Fruit fly (Drosophila melanogaster): ENCODE data around the gene CG34056.

CG34056 gene

dm6 chr3L:881496-882235 lies 14.1 kb upstream of the CG34056 start, which contains the start of gene CG13907:
CG13907 (minus strand) TSS chr3L:882013.
- TF ChIP-seq CG8301 (tag; optimal IDR thresholded peaks at IDR 0.05) (no peak), Ets98B (GFP tag; IDR thresholded peaks at IDR 0.05) (no peak; the same call in 1 of the 2 replicates), Snoo (tag; optimal IDR thresholded peaks at IDR 0.05) (no peak), fd96Ca (GFP tag; IDR thresholded peaks at IDR 0.05) (no peak), gl (tag; optimal IDR thresholded peaks at IDR 0.05) (no peak), CG17806 (tag; optimal IDR thresholded peaks at IDR 0.05) (no peak), EcR (GFP tag; optimal IDR thresholded peaks at IDR 0.05) (peak; percentile 12), CG9948 (tag; optimal IDR thresholded peaks at IDR 0.05) (no peak), CG15710 (tag; optimal IDR thresholded peaks at IDR 0.05) (no peak), CG34367 (tag; optimal IDR thresholded peaks at IDR 0.05) (no peak), CG4496 (GFP tag; IDR thresholded peaks at IDR 0.05) (peak; percentile 52; the same call in 2 of the 3 replicates), rn (GFP tag; IDR thresholded peaks at IDR 0.05) (no peak), Pif1B (GFP tag; optimal IDR thresholded peaks at IDR 0.05) (no peak), CG13204 (GFP tag; optimal IDR thresholded peaks at IDR 0.05) (no peak), Pif1A (GFP tag; optimal IDR thresholded peaks at IDR 0.05) (peak; percentile 5), CG32121 (GFP tag; IDR thresholded peaks at IDR 0.05) (peak; percentile 29; the same call in 1 of the 2 replicates), CG14655 (GFP tag; optimal IDR thresholded peaks at IDR 0.05) (no peak), D1 (tag; optimal IDR thresholded peaks at IDR 0.05) (no peak), CG10348 (GFP tag; IDR thresholded peaks at IDR 0.05) (no peak), CG12605 (GFP tag; IDR thresholded peaks at IDR 0.05) (peak; percentile 47; the same call in 1 of the 2 replicates), CG8159 (tag; optimal IDR thresholded peaks at IDR 0.05) (no peak)

- TF ChIP-seq D1 (tag; optimal IDR thresholded peaks at IDR 0.05) = no peak
- no peak for TF ChIP-seq CG14655 (GFP tag; optimal IDR thresholded peaks at IDR 0.05)
- no peak for TF ChIP-seq Pif1A (GFP tag; optimal IDR thresholded peaks at IDR 0.05)
These were observed 13.4 kb upstream of the CG34056 start for dm6 chr3L:882236-882891.

- no peak for TF ChIP-seq CG32121 (GFP tag; IDR thresholded peaks at IDR 0.05)
- TF ChIP-seq fd96Ca (GFP tag; IDR thresholded peaks at IDR 0.05) = no peak
- no peak for TF ChIP-seq Ets98B (GFP tag; IDR thresholded peaks at IDR 0.05)
- TF ChIP-seq CG15710 (tag; optimal IDR thresholded peaks at IDR 0.05) = no peak
- TF ChIP-seq CG17806 (tag; optimal IDR thresholded peaks at IDR 0.05) = no peak
- no peak for TF ChIP-seq Snoo (tag; optimal IDR thresholded peaks at IDR 0.05)
- TF ChIP-seq CG4496 (GFP tag; IDR thresholded peaks at IDR 0.05) = no peak
- no peak for TF ChIP-seq CG14655 (GFP tag; optimal IDR thresholded peaks at IDR 0.05)
- no peak for TF ChIP-seq CG13204 (GFP tag; optimal IDR thresholded peaks at IDR 0.05)
- no peak for TF ChIP-seq CG8301 (tag; optimal IDR thresholded peaks at IDR 0.05)
- no peak for TF ChIP-seq CG10348 (GFP tag; IDR thresholded peaks at IDR 0.05)
These were observed 12.9 kb upstream of the CG34056 start for dm6 chr3L:882892-883255.

- no peak for TF ChIP-seq CG4496 (GFP tag; IDR thresholded peaks at IDR 0.05)
- TF ChIP-seq EcR (GFP tag; optimal IDR thresholded peaks at IDR 0.05) = peak; percentile 92
These were observed 12.0 kb upstream of the CG34056 start for dm6 chr3L:883786-884185.

dm6 chr3L:884239-884638 lies 11.5 kb upstream of the CG34056 start:
- TF ChIP-seq fd96Ca (GFP tag; IDR thresholded peaks at IDR 0.05) (0 out of 3 replicates have a peak, but pooled peaks have one; percentile 52), CG4496 (GFP tag; IDR thresholded peaks at IDR 0.05) (peak; percentile 68; the same call in 2 of the 3 replicates), Pif1A (GFP tag; optimal IDR thresholded peaks at IDR 0.05) (no peak), CG8159 (tag; optimal IDR thresholded peaks at IDR 0.05) (peak; percentile 33), D1 (tag; optimal IDR thresholded peaks at IDR 0.05) (no peak), Ets98B (GFP tag; IDR thresholded peaks at IDR 0.05) (peak; percentile 40), CG32121 (GFP tag; IDR thresholded peaks at IDR 0.05) (no peak), gl (tag; optimal IDR thresholded peaks at IDR 0.05) (no peak), rn (GFP tag; IDR thresholded peaks at IDR 0.05) (no peak)

dm6 chr3L:885006-885405 lies 10.7 kb upstream of the CG34056 start:
- TF ChIP-seq CG9948 (tag; optimal IDR thresholded peaks at IDR 0.05) = no peak
- TF ChIP-seq CG17806 (tag; optimal IDR thresholded peaks at IDR 0.05) = no peak
- TF ChIP-seq gl (tag; optimal IDR thresholded peaks at IDR 0.05) = no peak
- TF ChIP-seq EcR (GFP tag; optimal IDR thresholded peaks at IDR 0.05) = no peak
- no peak for TF ChIP-seq CG13204 (GFP tag; optimal IDR thresholded peaks at IDR 0.05)
- no peak for TF ChIP-seq CG14655 (GFP tag; optimal IDR thresholded peaks at IDR 0.05)
- no peak for TF ChIP-seq CG34367 (tag; optimal IDR thresholded peaks at IDR 0.05)
- TF ChIP-seq rn (GFP tag; IDR thresholded peaks at IDR 0.05) = no peak
- no peak for TF ChIP-seq CG10348 (GFP tag; IDR thresholded peaks at IDR 0.05)
- no peak for TF ChIP-seq CG8301 (tag; optimal IDR thresholded peaks at IDR 0.05)
- no peak for TF ChIP-seq D1 (tag; optimal IDR thresholded peaks at IDR 0.05)
- TF ChIP-seq Pif1A (GFP tag; optimal IDR thresholded peaks at IDR 0.05) = no peak
- TF ChIP-seq CG12605 (GFP tag; IDR thresholded peaks at IDR 0.05) = no peak
- TF ChIP-seq CG8159 (tag; optimal IDR thresholded peaks at IDR 0.05) = no peak
- no peak for TF ChIP-seq Pif1B (GFP tag; optimal IDR thresholded peaks at IDR 0.05)
- TF ChIP-seq Ets98B (GFP tag; IDR thresholded peaks at IDR 0.05) = no peak
- TF ChIP-seq Snoo (tag; optimal IDR thresholded peaks at IDR 0.05) = no peak
- no peak for TF ChIP-seq CG4496 (GFP tag; IDR thresholded peaks at IDR 0.05)

All from whole organism, pupa.